Fruit fly (Drosophila melanogaster) whole organism, prepupa: Measurements from ENCODE around the gene Usf.

Source experiments
- Blimp-1 ChIP-seq: fragments of 200-800 bp; sonication (Bioruptor generic); optimal IDR thresholded peaks from 3 replicates; lab custom pipeline; 2017; ENCODE audit warnings: missing biosample characterization, missing genetic modification characterization, mild to moderate bottlenecking, moderate library complexity, missing genetic modification reagents
- CG10669 ChIP-seq: fragments of 200-800 bp; sonication (Bioruptor generic); optimal IDR thresholded peaks from 3 replicates; lab custom pipeline; 2018; ENCODE audit warnings: missing biosample characterization, mild to moderate bottlenecking, missing genetic modification characterization, moderate library complexity
- CG11762 ChIP-seq: fragments of 200-800 bp; sonication (Bioruptor generic); optimal IDR thresholded peaks from 3 replicates; lab custom pipeline; 2016; ENCODE audit warnings: missing biosample characterization, missing genetic modification characterization; ENCODE audit not compliant: insufficient read depth
- CG11902 ChIP-seq: fragments of 200-800 bp; sonication (Bioruptor generic); optimal IDR thresholded peaks from 3 replicates; lab custom pipeline; 2016; ENCODE audit warnings: missing biosample characterization, missing genetic modification characterization
- CG15336 ChIP-seq: fragments of 200-800 bp; sonication (Bioruptor generic); IDR thresholded peaks from 2 replicates; pipeline ENCODE4 v1.3.6; 2022; ENCODE audit warnings: missing biosample characterization, missing genetic modification characterization
- CG1621 ChIP-seq: fragments of 200-800 bp; sonication (Bioruptor generic); optimal IDR thresholded peaks from 3 replicates; lab custom pipeline; 2018; ENCODE audit warnings: missing biosample characterization, mild to moderate bottlenecking, missing genetic modification characterization
- CG16779 ChIP-seq: fragments of 200-800 bp; sonication (Bioruptor generic); optimal IDR thresholded peaks from 3 replicates; lab custom pipeline; 2017; ENCODE audit warnings: missing biosample characterization, mild to moderate bottlenecking, missing genetic modification characterization
- CG3032 ChIP-seq: fragments of 200-800 bp; optimal IDR thresholded peaks from 2 replicates; lab custom pipeline; 2019; ENCODE audit warnings: missing biosample characterization, mild to moderate bottlenecking, missing genetic modification characterization, moderate library complexity
- CG31627 ChIP-seq: fragments of 200-800 bp; sonication (Bioruptor generic); optimal IDR thresholded peaks from 3 replicates; lab custom pipeline; 2016; ENCODE audit warnings: missing biosample characterization, missing genetic modification characterization
- CG32006 ChIP-seq: fragments of 200-800 bp; sonication (Bioruptor generic); optimal IDR thresholded peaks from 3 replicates; lab custom pipeline; 2017; ENCODE audit warnings: missing biosample characterization, mild to moderate bottlenecking, missing genetic modification characterization
- CG34406 ChIP-seq: fragments of 200-800 bp; sonication (Bioruptor generic); optimal IDR thresholded peaks from 3 replicates; lab custom pipeline; 2016; ENCODE audit warnings: missing biosample characterization, missing genetic modification characterization
- CG3919 ChIP-seq: fragments of 200-800 bp; sonication (Bioruptor generic); optimal IDR thresholded peaks from 3 replicates; lab custom pipeline; 2016; ENCODE audit warnings: missing biosample characterization, missing genetic modification characterization
- CG4318 ChIP-seq: fragments of 200-800 bp; sonication (Bioruptor generic); optimal IDR thresholded peaks from 3 replicates; lab custom pipeline; 2017; ENCODE audit warnings: missing biosample characterization, mild to moderate bottlenecking, missing genetic modification characterization
- CG6163 ChIP-seq: fragments of 200-800 bp; sonication (Bioruptor generic); IDR thresholded peaks from 3 replicates; pipeline ENCODE4 v1.3.6; 2022; ENCODE audit warnings: missing biosample characterization, missing genetic modification characterization
- CG6792 ChIP-seq: fragments of 200-800 bp; sonication (Bioruptor generic); optimal IDR thresholded peaks from 3 replicates; lab custom pipeline; 2016; ENCODE audit warnings: missing biosample characterization, missing genetic modification characterization
- CG6808 ChIP-seq: fragments of 200-800 bp; sonication (Bioruptor generic); optimal IDR thresholded peaks from 3 replicates; lab custom pipeline; 2017; ENCODE audit warnings: missing biosample characterization, missing genetic modification characterization, mild to moderate bottlenecking, moderate library complexity, missing genetic modification reagents
- CG6854 ChIP-seq: fragments of 200-800 bp; sonication (Bioruptor generic); optimal IDR thresholded peaks from 2 replicates; lab custom pipeline; 2017; ENCODE audit warnings: missing biosample characterization, mild to moderate bottlenecking, missing genetic modification characterization
- CG7368 ChIP-seq: fragments of 200-800 bp; sonication (Bioruptor generic); optimal IDR thresholded peaks from 3 replicates; lab custom pipeline; 2016; ENCODE audit warnings: missing biosample characterization, missing genetic modification characterization
- CG9139 ChIP-seq: fragments of 200-800 bp; sonication (Bioruptor generic); optimal IDR thresholded peaks from 3 replicates; lab custom pipeline; 2017; ENCODE audit warnings: missing biosample characterization, mild to moderate bottlenecking, missing genetic modification characterization
- Eip78C ChIP-seq: fragments of 200-800 bp; sonication (Bioruptor generic); peaks from one replicate; lab custom pipeline; 2016; ENCODE audit warnings: missing biosample characterization, missing genetic modification characterization
- Eip93F ChIP-seq: fragments of 200-800 bp; sonication (Bioruptor generic); optimal IDR thresholded peaks from 2 replicates; lab custom pipeline; 2016; ENCODE audit warnings: missing biosample characterization, mild to moderate bottlenecking, missing genetic modification characterization
- Ets96B ChIP-seq: fragments of 200-800 bp; optimal IDR thresholded peaks from 2 replicates; lab custom pipeline; 2019; ENCODE audit warnings: missing biosample characterization, mild to moderate bottlenecking, missing genetic modification characterization, moderate library complexity
- Gug ChIP-seq: fragments of 200-800 bp; sonication (Bioruptor generic); IDR thresholded peaks from 2 replicates; pipeline ENCODE4 v1.3.6; 2022; ENCODE audit warnings: missing biosample characterization, missing genetic modification characterization
- Hr38 ChIP-seq: sonication (Bioruptor generic); optimal IDR thresholded peaks from 2 replicates; lab custom pipeline; 2016; ENCODE audit warnings: missing biosample characterization, missing genetic modification characterization
- Hr39 ChIP-seq: fragments of 200-800 bp; sonication (Bioruptor generic); optimal IDR thresholded peaks from 2 replicates; lab custom pipeline; 2016; ENCODE audit warnings: missing biosample characterization, missing genetic modification characterization
- Hr4 ChIP-seq: fragments of 200-800 bp; sonication (Bioruptor generic); optimal IDR thresholded peaks from 3 replicates; lab custom pipeline; 2016; ENCODE audit warnings: missing biosample characterization, missing genetic modification characterization
- Met ChIP-seq: fragments of 200-800 bp; sonication (Bioruptor generic); optimal IDR thresholded peaks from 3 replicates; lab custom pipeline; 2016; ENCODE audit warnings: missing biosample characterization, missing genetic modification characterization
- OdsH ChIP-seq: fragments of 200-800 bp; sonication (Bioruptor generic); optimal IDR thresholded peaks from 3 replicates; lab custom pipeline; 2016; ENCODE audit warnings: missing biosample characterization, missing genetic modification characterization
- Smox ChIP-seq: fragments of 200-800 bp; sonication (Bioruptor generic); optimal IDR thresholded peaks from 3 replicates; lab custom pipeline; 2016; ENCODE audit warnings: missing biosample characterization, missing genetic modification characterization
- Sox102F ChIP-seq: fragments of 200-800 bp; sonication (Bioruptor generic); optimal IDR thresholded peaks from 2 replicates; lab custom pipeline; 2016; ENCODE audit warnings: missing biosample characterization, mild to moderate bottlenecking, missing genetic modification characterization
- Sox14 ChIP-seq: fragments of 200-800 bp; sonication (Bioruptor generic); optimal IDR thresholded peaks from 3 replicates; lab custom pipeline; 2016; ENCODE audit warnings: missing biosample characterization, missing genetic modification characterization
- Sox15 ChIP-seq: fragments of 200-800 bp; sonication (Bioruptor generic); optimal IDR thresholded peaks from 3 replicates; lab custom pipeline; 2016; ENCODE audit warnings: missing biosample characterization, missing genetic modification characterization
- achi ChIP-seq: fragments of 200-800 bp; sonication (Bioruptor generic); optimal IDR thresholded peaks from 3 replicates; lab custom pipeline; 2016; ENCODE audit warnings: missing biosample characterization, missing genetic modification characterization
- acj6 ChIP-seq: fragments of 200-800 bp; sonication (Bioruptor generic); optimal IDR thresholded peaks from 3 replicates; lab custom pipeline; 2016; ENCODE audit warnings: missing biosample characterization, missing genetic modification characterization
- cyc ChIP-seq: fragments of 200-800 bp; sonication (Bioruptor generic); optimal IDR thresholded peaks from 3 replicates; lab custom pipeline; 2016; ENCODE audit warnings: missing biosample characterization, missing genetic modification characterization
- dsx ChIP-seq: fragments of 200-800 bp; optimal IDR thresholded peaks from 3 replicates; lab custom pipeline; 2019; ENCODE audit warnings: missing biosample characterization, mild to moderate bottlenecking, missing genetic modification characterization, moderate library complexity; ENCODE audit not compliant: poor library complexity, severe bottlenecking
- eg ChIP-seq: fragments of 200-800 bp; sonication (Bioruptor generic); IDR thresholded peaks from 3 replicates; pipeline ENCODE4 v1.3.6; 2022; ENCODE audit warnings: missing biosample characterization, missing genetic modification characterization
- esn ChIP-seq: fragments of 200-800 bp; sonication (Bioruptor generic); optimal IDR thresholded peaks from 2 replicates; lab custom pipeline; 2016; ENCODE audit warnings: missing biosample characterization, mild to moderate bottlenecking, missing genetic modification characterization, moderate library complexity
- fd59A ChIP-seq: fragments of 200-800 bp; sonication (Bioruptor generic); optimal IDR thresholded peaks from 2 replicates; lab custom pipeline; 2017; ENCODE audit warnings: missing biosample characterization, mild to moderate bottlenecking, missing genetic modification characterization, missing genetic modification reagents
- fkh ChIP-seq: fragments of 200-800 bp; sonication (Bioruptor generic); optimal IDR thresholded peaks from 3 replicates; lab custom pipeline; 2017; ENCODE audit warnings: missing biosample characterization, mild to moderate bottlenecking, missing genetic modification characterization, moderate library complexity
- net ChIP-seq: fragments of 200-800 bp; sonication (Bioruptor generic); optimal IDR thresholded peaks from 3 replicates; lab custom pipeline; 2016; ENCODE audit warnings: missing biosample characterization, missing genetic modification characterization
- pdm3 ChIP-seq: fragments of 200-800 bp; sonication (Bioruptor generic); optimal IDR thresholded peaks from 3 replicates; lab custom pipeline; 2016; ENCODE audit warnings: missing biosample characterization, missing genetic modification characterization
- ss ChIP-seq, 2 experiments: fragments of 200-800 bp; sonication (Bioruptor generic); optimal IDR thresholded peaks; 2 replicates in 1 of 2; 3 replicates in 1 of 2; lab custom pipeline; 2017 to 2018; ENCODE audit warnings: mild to moderate bottlenecking in 2 of 2, missing biosample characterization in 2 of 2, missing genetic modification characterization in 2 of 2, moderate library complexity in 1 of 2
- svp ChIP-seq: fragments of 200-800 bp; sonication (Bioruptor generic); peaks from one replicate; lab custom pipeline; 2016; ENCODE audit warnings: missing biosample characterization, missing genetic modification characterization
- vri ChIP-seq: fragments of 200-800 bp; sonication (Bioruptor generic); optimal IDR thresholded peaks from 3 replicates; lab custom pipeline; 2016; ENCODE audit warnings: missing biosample characterization, mild to moderate bottlenecking, missing genetic modification characterization

The Usf gene

DNA sequence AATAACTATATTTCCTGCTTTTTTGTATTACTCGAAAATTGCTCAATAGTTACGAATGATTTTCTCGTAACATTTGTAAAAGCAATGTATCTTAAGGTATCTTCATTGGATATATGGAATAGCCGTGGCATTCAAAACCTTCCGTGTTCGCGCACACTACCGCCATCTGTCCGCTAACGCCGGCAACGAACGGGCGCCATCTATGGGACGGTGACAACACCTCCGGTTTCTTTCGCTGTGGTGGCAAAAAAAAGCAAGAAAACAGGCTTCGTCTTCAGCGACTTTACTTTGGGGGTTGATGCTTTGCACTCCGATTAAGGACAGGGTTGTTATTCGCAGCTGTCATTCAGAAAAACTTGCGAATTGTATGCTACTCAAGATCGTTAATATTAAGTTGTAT, 41.5 kb downstream of the Usf start (continued):
- TF ChIP-seq CG6808 (GFP tag; lab: Kevin White, UChicago) (peak; percentile 28), Hr38 (no peak), CG6854 (GFP tag; lab: Kevin White, UChicago) (no peak), net (GFP tag; lab: Kevin White, UChicago) (peak; percentile 46), esn (GFP tag; lab: Kevin White, UChicago) (peak; percentile 62), CG6163 (GFP tag; lab: Robert Waterston, UW) (peak; percentile 60), Gug (GFP tag; lab: Robert Waterston, UW) (no peak), CG3919 (peak; percentile 71), CG10669 (GFP tag; lab: Kevin White, UChicago) (peak; percentile 19), Met (peak; percentile 46), Eip78C (peak; percentile 71), CG6792 (peak; percentile 43), svp (no peak), dsx (GFP tag; lab: Kevin White, UChicago) (no peak), OdsH (GFP tag; lab: Kevin White, UChicago) (peak; percentile 56), fkh (GFP tag; lab: Kevin White, UChicago) (no peak), eg (GFP tag; lab: Robert Waterston, UW) (no peak), pdm3 (GFP tag; lab: Kevin White, UChicago) (peak; percentile 63), CG3032 (no peak), CG31627 (GFP tag; lab: Kevin White, UChicago) (peak; percentile 58), CG4318 (GFP tag; lab: Kevin White, UChicago) (no peak), Eip93F (GFP tag; lab: Kevin White, UChicago) (no peak), ss (GFP tag; optimal IDR thresholded peaks at IDR 0.05; lab: Kevin White, UChicago) (peak in 1 of 2 experiments; percentile 30), CG15336 (GFP tag; lab: Robert Waterston, UW) (no peak), CG16779 (tag; lab: Kevin White, UChicago) (no peak), CG11762 (no peak), CG11902 (no peak), Hr4 (peak; percentile 43)

DNA sequence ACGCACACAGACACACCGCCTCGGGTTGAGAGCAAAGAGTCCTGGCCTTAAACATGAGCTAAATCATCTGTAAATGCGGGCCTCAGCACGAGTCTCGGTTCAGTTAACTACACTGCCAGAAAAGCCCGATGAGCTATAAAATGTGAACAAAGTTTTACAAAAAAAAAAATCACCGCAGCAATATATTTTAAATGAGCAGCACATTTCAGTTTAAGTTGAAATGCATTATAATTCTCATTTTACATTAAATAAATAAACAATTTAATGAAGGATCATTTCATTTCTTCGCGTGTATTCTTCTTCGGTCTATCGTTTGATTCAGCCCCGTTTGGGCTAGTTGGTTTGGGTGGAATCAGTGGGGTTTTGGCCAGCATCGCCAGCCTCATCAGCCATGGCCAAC, 43.3 kb downstream of the Usf start:
- TF ChIP-seq Hr39 (GFP tag; lab: Kevin White, UChicago) (no peak), Eip78C (peak; percentile 61), CG4318 (GFP tag; lab: Kevin White, UChicago) (no peak), CG9139 (GFP tag; lab: Kevin White, UChicago) (no peak), cyc (no peak), CG6163 (GFP tag; lab: Robert Waterston, UW) (0 out of 3 replicates have a peak, but pooled peaks have one; percentile 28), CG11762 (no peak), fd59A (no peak), svp (peak; percentile 57), CG1621 (tag; lab: Kevin White, UChicago) (no peak), Smox (GFP tag; lab: Kevin White, UChicago) (no peak), Met (no peak)

dm6 chrX:4503542-4503941, 45.1 kb downstream of the Usf start:
- TF ChIP-seq achi (GFP tag; lab: Kevin White, UChicago) (peak; percentile 34), Ets96B (tag; lab: Kevin White, UChicago) (peak; percentile 37), Hr38 (no peak), fd59A (peak; percentile 36), fkh (GFP tag; lab: Kevin White, UChicago) (no peak), CG4318 (GFP tag; lab: Kevin White, UChicago) (no peak), CG11902 (no peak), CG32006 (GFP tag; lab: Kevin White, UChicago) (peak; percentile 29), acj6 (peak; percentile 25), CG7368 (GFP tag; lab: Kevin White, UChicago) (peak; percentile 1), Sox15 (no peak), Blimp-1 (GFP tag; lab: Kevin White, UChicago) (no peak), CG6163 (GFP tag; lab: Robert Waterston, UW) (peak; percentile 39; the same call in 1 of the 3 replicates), vri (peak; percentile 26), Sox14 (GFP tag; lab: Kevin White, UChicago) (peak; percentile 34), cyc (peak; percentile 35), ss (GFP tag; optimal IDR thresholded peaks at IDR 0.05; lab: Kevin White, UChicago) (peak in 1 of 2 experiments; percentile 32), eg (GFP tag; lab: Robert Waterston, UW) (no peak), CG34406 (peak; percentile 30), pdm3 (GFP tag; lab: Kevin White, UChicago) (peak; percentile 30), CG3919 (peak; percentile 45), Hr39 (GFP tag; lab: Kevin White, UChicago) (peak; percentile 51), Smox (GFP tag; lab: Kevin White, UChicago) (peak; percentile 34), Eip78C (peak; percentile 35), Sox102F (GFP tag; lab: Kevin White, UChicago) (peak; percentile 19), CG31627 (GFP tag; lab: Kevin White, UChicago) (peak; percentile 41), CG3032 (peak; percentile 29), CG11762 (no peak), OdsH (GFP tag; lab: Kevin White, UChicago) (peak; percentile 6), CG6854 (GFP tag; lab: Kevin White, UChicago) (no peak), net (GFP tag; lab: Kevin White, UChicago) (no peak)
